Worm (Caenorhabditis elegans) whole organism, young adult: ENCODE results near the gene sir-2.3.

Experiments used
- B0019.2 ChIP-seq: fragments of 200-800 bp; sonication (Bioruptor generic); conservative IDR thresholded peaks from 2 replicates; pipeline ENCODE4 v1.3.6; 2022; ENCODE audit warnings: missing genetic modification reagents, missing genetic modification characterization, missing compliant biosample characterization
- B0035.1 ChIP-seq: sonication (generic microtip); optimal IDR thresholded peaks from 2 replicates; lab custom pipeline; 2016; ENCODE audit warnings: missing genetic modification characterization, mild to moderate bottlenecking, missing compliant biosample characterization, missing genotype, missing genetic modification reagents
- B0261.1 ChIP-seq: sonication (generic microtip); optimal IDR thresholded peaks from 2 replicates; lab custom pipeline; 2016; ENCODE audit warnings: mild to moderate bottlenecking, missing genetic modification characterization, moderate library complexity, missing compliant biosample characterization
- C17E4.6 ChIP-seq: fragments of 200-800 bp; sonication (Bioruptor generic); IDR thresholded peaks from 2 replicates; pipeline ENCODE4 v1.3.6; 2022; ENCODE audit warnings: missing genetic modification reagents, missing genetic modification characterization, missing compliant biosample characterization
- D2030.7 ChIP-seq: fragments of 200-800 bp; sonication (Bioruptor generic); IDR thresholded peaks from 2 replicates; pipeline ENCODE4 v1.3.6; 2022; ENCODE audit warnings: missing genetic modification reagents, missing genetic modification characterization, missing compliant biosample characterization
- F37B4.10 ChIP-seq: fragments of 200-800 bp; sonication (Bioruptor generic); IDR thresholded peaks from 2 replicates; pipeline ENCODE4 v1.3.6; 2022; ENCODE audit warnings: missing genetic modification characterization, missing compliant biosample characterization
- F55B11.4 ChIP-seq: sonication (generic microtip); optimal IDR thresholded peaks from 2 replicates; lab custom pipeline; 2016; ENCODE audit warnings: missing compliant biosample characterization, missing genetic modification characterization, borderline replicate concordance; ENCODE audit not compliant: insufficient read depth
- K12H6.12 ChIP-seq: fragments of 200-800 bp; sonication (Bioruptor generic); optimal IDR thresholded peaks from 2 replicates; lab custom pipeline; 2018; ENCODE audit warnings: mild to moderate bottlenecking, missing genetic modification characterization, missing compliant biosample characterization
- T07F8.4 ChIP-seq: sonication (generic microtip); optimal IDR thresholded peaks from 2 replicates; lab custom pipeline; 2016; ENCODE audit warnings: mild to moderate bottlenecking, missing genetic modification characterization, moderate library complexity, missing compliant biosample characterization
- Y53F4B.3 ChIP-seq: fragments of 200-800 bp; sonication (Bioruptor generic); IDR thresholded peaks from 2 replicates; pipeline ENCODE4 v1.3.6; 2022; ENCODE audit warnings: missing genetic modification reagents, missing genetic modification characterization, missing compliant biosample characterization
- Y79H2A.3 ChIP-seq: fragments of 200-800 bp; sonication (Bioruptor generic); conservative IDR thresholded peaks from 2 replicates; pipeline ENCODE4 v1.3.6; 2022; ENCODE audit warnings: missing genetic modification reagents, missing genetic modification characterization, missing compliant biosample characterization
- ZK185.1 ChIP-seq: sonication (generic microtip); optimal IDR thresholded peaks from 2 replicates; lab custom pipeline; 2016; ENCODE audit warnings: mild to moderate bottlenecking, missing genetic modification characterization, missing compliant biosample characterization; ENCODE audit not compliant: poor library complexity, severe bottlenecking
- aptf-2 ChIP-seq: fragments of 200-800 bp; sonication (Bioruptor generic); conservative IDR thresholded peaks from 2 replicates; pipeline ENCODE4 v1.3.6; 2022; ENCODE audit warnings: missing genetic modification reagents, missing genetic modification characterization, missing compliant biosample characterization
- atf-7 ChIP-seq: sonication (generic microtip); optimal IDR thresholded peaks from 2 replicates; lab custom pipeline; 2017; ENCODE audit warnings: mild to moderate bottlenecking, missing genetic modification characterization, missing compliant biosample characterization
- athp-1 ChIP-seq: sonication (generic microtip); optimal IDR thresholded peaks from 2 replicates; lab custom pipeline; 2017; ENCODE audit warnings: mild to moderate bottlenecking, missing genetic modification characterization, missing compliant biosample characterization
- attf-3 ChIP-seq: fragments of 200-800 bp; sonication (Bioruptor generic); conservative IDR thresholded peaks from 2 replicates; pipeline ENCODE4 v1.3.6; 2022; ENCODE audit warnings: missing genetic modification reagents, missing genetic modification characterization, missing compliant biosample characterization
- attf-5 ChIP-seq: fragments of 200-800 bp; sonication (Bioruptor generic); optimal IDR thresholded peaks from 2 replicates; lab custom pipeline; 2018; ENCODE audit warnings: mild to moderate bottlenecking, missing genetic modification characterization, missing compliant biosample characterization
- attf-6 ChIP-seq: fragments of 200-800 bp; sonication (Bioruptor generic); IDR thresholded peaks from 2 replicates; pipeline ENCODE4 v1.3.6; 2022; ENCODE audit warnings: missing genetic modification reagents, missing genetic modification characterization, missing compliant biosample characterization
- ceh-79 ChIP-seq: sonication (generic microtip); optimal IDR thresholded peaks from 2 replicates; lab custom pipeline; 2017; ENCODE audit warnings: mild to moderate bottlenecking, missing genetic modification characterization, missing compliant biosample characterization
- ceh-91 ChIP-seq: fragments of 200-800 bp; sonication (Bioruptor generic); IDR thresholded peaks from 2 replicates; pipeline ENCODE4 v1.3.6; 2022; ENCODE audit warnings: missing genetic modification reagents, missing genetic modification characterization, missing compliant biosample characterization
- die-1 ChIP-seq: sonication (generic microtip); optimal IDR thresholded peaks from 2 replicates; lab custom pipeline; 2016; ENCODE audit warnings: missing genotype, mild to moderate bottlenecking, missing genetic modification characterization, missing compliant biosample characterization
- fkh-3 ChIP-seq: sonication (generic microtip); optimal IDR thresholded peaks from 2 replicates; lab custom pipeline; 2016; ENCODE audit warnings: mild to moderate bottlenecking, missing genetic modification characterization, missing compliant biosample characterization
- him-1 ChIP-seq: sonication (generic microtip); optimal IDR thresholded peaks from 2 replicates; lab custom pipeline; 2016; ENCODE audit warnings: missing genotype, missing genetic modification reagents, missing genetic modification characterization, missing compliant biosample characterization
- hmg-1.2 ChIP-seq: fragments of 200-800 bp; sonication (Bioruptor generic); IDR thresholded peaks from 2 replicates; pipeline ENCODE4 v1.3.6; 2022; ENCODE audit warnings: missing genetic modification reagents, missing genetic modification characterization, missing compliant biosample characterization
- hmg-20 ChIP-seq: fragments of 200-800 bp; sonication (Bioruptor generic); IDR thresholded peaks from 2 replicates; pipeline ENCODE4 v1.3.6; 2022; ENCODE audit warnings: missing genetic modification reagents, missing genetic modification characterization, missing compliant biosample characterization
- let-526 ChIP-seq: fragments of 200-800 bp; sonication (Bioruptor generic); IDR thresholded peaks from 2 replicates; pipeline ENCODE4 v1.3.6; 2022; ENCODE audit warnings: missing genetic modification reagents, missing genetic modification characterization, missing compliant biosample characterization
- let-607 ChIP-seq, 2 experiments: fragments of 200-800 bp in 1 of 2; sonication (Bioruptor generic) in 1 of 2; sonication (generic microtip) in 1 of 2; optimal IDR thresholded peaks; 2 replicates each; lab custom pipeline; 2016 to 2018; ENCODE audit warnings: mild to moderate bottlenecking in 2 of 2, missing compliant biosample characterization in 2 of 2, missing genetic modification characterization in 2 of 2, moderate library complexity in 2 of 2, missing genotype in 1 of 2
- lin-26 ChIP-seq: fragments of 200-800 bp; sonication (Bioruptor generic); IDR thresholded peaks from 2 replicates; pipeline ENCODE4 v1.3.6; 2022; ENCODE audit warnings: missing genetic modification reagents, missing genetic modification characterization, missing compliant biosample characterization
- lin-35 ChIP-seq, 3 experiments: fragments of 150-350 bp in 2 of 3; sonication (generic microtip) in 1 of 3; optimal IDR thresholded peaks; 2 replicates each; lab custom pipeline; 2014 to 2018; ENCODE audit warnings: missing biosample characterization in 3 of 3, missing genetic modification characterization in 3 of 3, missing genetic modification reagents in 3 of 3
- madf-8 ChIP-seq: fragments of 200-800 bp; sonication (Bioruptor generic); conservative IDR thresholded peaks from 2 replicates; pipeline ENCODE4 v1.3.6; 2022; ENCODE audit warnings: missing genetic modification reagents, missing genetic modification characterization, missing compliant biosample characterization
- mes-4 ChIP-seq: sonication (generic microtip); optimal IDR thresholded peaks from 2 replicates; lab custom pipeline; 2016; ENCODE audit warnings: missing genotype, missing genetic modification characterization, missing compliant biosample characterization
- nfya-1 ChIP-seq: sonication (generic microtip); optimal IDR thresholded peaks from 2 replicates; lab custom pipeline; 2017; ENCODE audit warnings: antibody characterized with exemption, missing compliant biosample characterization, missing genetic modification characterization, borderline replicate concordance; ENCODE audit not compliant: insufficient read depth
- nfya-2 ChIP-seq: fragments of 200-800 bp; sonication (Bioruptor generic); IDR thresholded peaks from 2 replicates; pipeline ENCODE4 v1.3.6; 2022; ENCODE audit warnings: missing genetic modification reagents, missing genetic modification characterization, missing compliant biosample characterization
- nhr-179 ChIP-seq: sonication (generic microtip); optimal IDR thresholded peaks from 2 replicates; lab custom pipeline; 2016; ENCODE audit warnings: mild to moderate bottlenecking, missing genetic modification characterization, missing compliant biosample characterization
- pbrm-1 ChIP-seq: fragments of 200-800 bp; sonication (Bioruptor generic); IDR thresholded peaks from 2 replicates; pipeline ENCODE4 v1.3.6; 2022; ENCODE audit warnings: missing genetic modification reagents, missing genetic modification characterization, missing compliant biosample characterization
- pha-4 ChIP-seq: fragments of 150-350 bp; sonication (generic microtip); optimal IDR thresholded peaks from 2 replicates; lab custom pipeline; 2014; ENCODE audit warnings: missing biosample characterization, missing genetic modification reagents, missing genetic modification characterization
- rec-8 ChIP-seq, 2 experiments: sonication (generic microtip); optimal IDR thresholded peaks; 2 replicates each; lab custom pipeline; 2016; ENCODE audit warnings: mild to moderate bottlenecking in 2 of 2, missing genetic modification characterization in 2 of 2, missing genetic modification reagents in 2 of 2, missing genotype in 2 of 2, missing biosample characterization in 1 of 2, missing compliant biosample characterization in 1 of 2, moderate library complexity in 1 of 2
- rpc-1 ChIP-seq, 2 experiments: fragments of 150-350 bp in 1 of 2; sonication (generic microtip) in 1 of 2; optimal IDR thresholded peaks; 2 replicates each; lab custom pipeline; 2014 to 2018; ENCODE audit warnings: missing biosample characterization in 1 of 2, missing genetic modification characterization in 1 of 2, missing genetic modification reagents in 1 of 2, missing genotype in 1 of 2
- snpc-1.1 ChIP-seq: sonication (generic microtip); optimal IDR thresholded peaks from 2 replicates; lab custom pipeline; 2017; ENCODE audit warnings: missing genetic modification characterization, mild to moderate bottlenecking, missing compliant biosample characterization, antibody characterized with exemption, moderate library complexity, missing genotype, missing genetic modification reagents; ENCODE audit not compliant: insufficient read depth
- snpc-3.4 ChIP-seq: sonication (generic microtip); optimal IDR thresholded peaks from 2 replicates; lab custom pipeline; 2017; ENCODE audit warnings: missing genetic modification characterization, mild to moderate bottlenecking, missing compliant biosample characterization, antibody characterized with exemption, moderate library complexity, missing genotype, missing genetic modification reagents
- snpc-4 ChIP-seq, 5 experiments: fragments of 150-350 bp in 1 of 5; sonication (generic microtip) in 4 of 5; optimal IDR thresholded peaks; 2 replicates each; lab custom pipeline; 2014 to 2018; ENCODE audit warnings: missing genetic modification characterization in 5 of 5, missing biosample characterization in 3 of 5, antibody characterized with exemption in 2 of 5, mild to moderate bottlenecking in 2 of 5, missing compliant biosample characterization in 2 of 5, missing genotype in 2 of 5, moderate library complexity in 2 of 5, missing genetic modification reagents in 1 of 5
- somi-1 ChIP-seq: fragments of 200-800 bp; sonication (Bioruptor generic); optimal IDR thresholded peaks from 2 replicates; lab custom pipeline; 2018; ENCODE audit warnings: mild to moderate bottlenecking, missing genetic modification characterization, missing compliant biosample characterization
- tbp1 ChIP-seq: fragments of 200-800 bp; sonication (Bioruptor generic); optimal IDR thresholded peaks from 2 replicates; lab custom pipeline; 2018; ENCODE audit warnings: mild to moderate bottlenecking, missing genetic modification characterization, missing compliant biosample characterization
- zim-3 ChIP-seq: sonication (generic microtip); optimal IDR thresholded peaks from 2 replicates; lab custom pipeline; 2017; ENCODE audit warnings: mild to moderate bottlenecking, missing genetic modification characterization, moderate library complexity, missing compliant biosample characterization
- ztf-3 ChIP-seq: fragments of 200-800 bp; sonication (Bioruptor generic); optimal IDR thresholded peaks from 2 replicates; lab custom pipeline; 2018; ENCODE audit warnings: mild to moderate bottlenecking, missing genetic modification characterization, missing compliant biosample characterization

Gene sir-2.3

DNA sequence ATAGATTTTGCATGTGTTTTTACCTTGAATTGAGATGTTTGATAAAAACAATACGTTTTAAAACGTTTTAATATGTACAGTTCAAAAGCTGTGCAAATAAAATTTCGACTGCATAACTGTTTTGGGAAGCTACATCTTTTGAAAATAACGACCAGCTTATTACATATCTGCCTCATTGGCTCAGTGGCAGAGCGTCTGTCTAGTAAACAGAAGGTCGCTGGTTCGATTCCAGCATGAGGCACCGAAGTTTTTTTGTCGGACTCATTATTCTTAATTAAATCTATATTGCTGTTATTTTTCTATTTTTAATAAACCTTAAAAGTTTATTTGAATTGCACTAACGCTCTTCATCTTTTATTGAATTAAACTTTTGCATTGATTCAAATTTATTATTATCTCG is 38.5 kb upstream of the sir-2.3 start:
- TF ChIP-seq let-526 (GFP tag; lab: Robert Waterston, UW) (no peak), rpc-1 (optimal IDR thresholded peaks at IDR 0.05; lab: Kevin White, UChicago) (peak; percentile 79), rpc-1 (tag; optimal IDR thresholded peaks at IDR 0.05; lab: Kevin White, UChicago) (peak; percentile 94), ceh-79 (tag; lab: Kevin White, UChicago) (no peak), ZK185.1 (tag; lab: Kevin White, UChicago) (no peak), snpc-3.4 (peak; percentile 35), F55B11.4 (tag; lab: Kevin White, UChicago) (no peak), pbrm-1 (peak; percentile 31; the same call in 1 of the 2 replicates), zim-3 (no peak), T07F8.4 (tag; lab: Kevin White, UChicago) (peak; percentile 4), somi-1 (GFP tag; lab: Kevin White, UChicago) (no peak), rec-8 (tag; optimal IDR thresholded peaks at IDR 0.05; lab: Kevin White, UChicago) (peak in 1 of 2 experiments; percentile 32), mes-4 (tag; lab: Kevin White, UChicago) (peak; percentile 51), madf-8 (GFP tag; lab: Robert Waterston, UW) (no peak), C17E4.6 (no peak), tbp1 (GFP tag; lab: Kevin White, UChicago) (peak; percentile 83), B0261.1 (tag; lab: Kevin White, UChicago) (peak; percentile 68), die-1 (tag; lab: Kevin White, UChicago) (peak; percentile 75), D2030.7 (peak; percentile 41; the same call in 1 of the 2 replicates), hmg-1.2 (0 out of 2 replicates have a peak, but pooled peaks have one; percentile 7), nhr-179 (tag; lab: Kevin White, UChicago) (peak; percentile 8), ztf-3 (GFP tag; lab: Kevin White, UChicago) (no peak), lin-35 (GFP tag; optimal IDR thresholded peaks at IDR 0.05; lab: Kevin White, UChicago) (no peak), lin-26 (GFP tag; lab: Robert Waterston, UW) (peak; percentile 81), snpc-4 (GFP tag; optimal IDR thresholded peaks at IDR 0.05; lab: Kevin White, UChicago) (peak; percentile 43), snpc-4 (tag; optimal IDR thresholded peaks at IDR 0.05; lab: Kevin White, UChicago) (peak in 1 of 4 experiments; percentile 58), K12H6.12 (tag; lab: Kevin White, UChicago) (no peak), attf-5 (no peak), attf-6 (GFP tag; lab: Robert Waterston, UW) (no peak), Y79H2A.3 (GFP tag; lab: Robert Waterston, UW) (no peak), pha-4 (tag; lab: Kevin White, UChicago) (no peak), snpc-1.1 (tag; lab: Kevin White, UChicago) (peak; percentile 29), nfya-2 (GFP tag; lab: Robert Waterston, UW) (no peak), him-1 (tag; lab: Kevin White, UChicago) (peak; percentile 40)

DNA sequence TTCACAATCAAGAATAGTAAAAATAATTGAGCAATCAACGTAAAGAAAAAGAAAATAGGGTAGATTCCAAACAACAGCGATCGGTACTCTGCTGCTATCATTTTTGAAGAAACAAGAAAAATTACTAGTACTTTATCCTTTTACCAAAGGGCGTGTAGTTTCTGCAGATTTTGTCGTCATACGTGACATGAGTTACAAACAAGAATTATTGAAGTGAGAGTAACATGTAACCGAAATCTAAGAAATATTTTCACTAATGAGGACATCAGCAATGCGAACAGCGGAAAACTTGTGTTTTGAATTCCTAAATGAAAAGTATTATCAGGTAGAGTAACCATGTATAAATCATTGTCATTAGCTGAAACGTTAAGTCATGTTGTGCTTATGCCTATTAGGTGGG is 36.8 kb upstream of the sir-2.3 start, which contains the start of gene srd-36:
TSS of gene srd-36 (minus strand) at position 101 of the 400 bp plus-strand sequence.
- TF ChIP-seq Y53F4B.3 (no peak), attf-5 (no peak), B0035.1 (tag; lab: Kevin White, UChicago) (no peak), B0019.2 (no peak), nhr-179 (tag; lab: Kevin White, UChicago) (no peak), F37B4.10 (GFP tag; lab: Robert Waterston, UW) (no peak), let-607 (tag; optimal IDR thresholded peaks at IDR 0.05; lab: Kevin White, UChicago) (no peak), aptf-2 (GFP tag; lab: Robert Waterston, UW) (no peak), C17E4.6 (no peak), nfya-1 (tag; lab: Kevin White, UChicago) (no peak), ceh-91 (GFP tag; lab: Robert Waterston, UW) (no peak), athp-1 (tag; lab: Kevin White, UChicago) (no peak), hmg-20 (GFP tag; lab: Robert Waterston, UW) (no peak), lin-26 (GFP tag; lab: Robert Waterston, UW) (no peak), atf-7 (tag; lab: Kevin White, UChicago) (no peak), snpc-4 (GFP tag; optimal IDR thresholded peaks at IDR 0.05; lab: Kevin White, UChicago) (no peak), snpc-4 (tag; optimal IDR thresholded peaks at IDR 0.05; lab: Kevin White, UChicago) (no peak), attf-3 (no peak), fkh-3 (tag; lab: Kevin White, UChicago) (no peak), hmg-1.2 (no peak)
